Worm (Caenorhabditis elegans): Measurements from ENCODE around the gene srbc-38.

Gene srbc-38

DNA sequence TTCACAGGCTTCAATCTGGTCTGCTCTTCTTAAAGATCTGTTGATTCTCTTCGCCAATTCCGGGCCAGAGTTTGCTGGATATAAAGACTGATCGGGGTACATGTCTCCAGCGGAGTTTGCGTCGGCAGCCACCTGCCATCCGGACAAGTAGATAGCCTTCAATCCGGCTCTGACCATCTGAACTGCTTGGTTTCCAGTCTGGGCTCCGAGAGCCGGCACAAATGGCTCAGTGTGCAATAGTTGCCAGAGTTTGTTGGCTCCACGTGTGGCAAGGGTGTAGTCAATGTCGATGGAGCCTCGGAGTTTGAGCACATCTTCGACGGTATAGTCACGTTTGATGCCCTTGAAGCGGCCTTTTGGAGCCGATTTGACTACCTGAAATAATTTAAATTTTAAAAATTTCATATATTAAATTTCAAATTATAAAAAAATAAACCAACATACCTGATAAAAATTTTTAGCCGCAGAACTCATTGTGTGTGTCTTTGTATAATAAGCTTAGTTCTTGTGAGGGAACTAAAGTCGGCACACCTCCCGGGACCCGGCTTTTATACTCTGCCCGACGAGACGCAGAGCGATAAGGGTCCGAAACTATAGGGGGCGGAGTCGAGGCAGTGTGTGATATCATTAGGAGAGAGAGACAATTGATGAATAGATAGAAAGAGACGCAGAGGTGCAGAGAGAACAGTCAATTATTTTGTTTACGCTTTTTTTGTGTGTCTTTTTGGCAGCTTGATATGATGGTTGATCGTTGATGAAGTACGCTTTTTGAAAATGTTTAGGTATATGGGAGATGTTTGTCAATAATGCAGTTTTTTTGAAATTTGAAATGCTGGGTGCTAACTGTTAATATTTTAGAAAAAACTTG is 20.7 kb downstream of the srbc-38 start, which contains the start of the genes icl-1 and srh-2 (continued):
- TF ChIP-seq egl-18 (GFP tag; IDR thresholded peaks at IDR 0.05), result no peak
- no peak for TF ChIP-seq F57A8.1 (GFP tag; optimal IDR thresholded peaks at IDR 0.05)
- no peak for TF ChIP-seq hlh-12 (tag; optimal IDR thresholded peaks at IDR 0.05)
- TF ChIP-seq B0019.2 (GFP tag; conservative IDR thresholded peaks at IDR 0.05), result 0 out of 2 replicates have a peak, but pooled peaks have one; percentile 3
- TF ChIP-seq repo-1 (tag; optimal IDR thresholded peaks at IDR 0.05), result peak; percentile 97
- TF ChIP-seq lin-35 (GFP tag; optimal IDR thresholded peaks at IDR 0.05), result no peak
- TF ChIP-seq mes-4 (tag; optimal IDR thresholded peaks at IDR 0.05), result no peak

DNA sequence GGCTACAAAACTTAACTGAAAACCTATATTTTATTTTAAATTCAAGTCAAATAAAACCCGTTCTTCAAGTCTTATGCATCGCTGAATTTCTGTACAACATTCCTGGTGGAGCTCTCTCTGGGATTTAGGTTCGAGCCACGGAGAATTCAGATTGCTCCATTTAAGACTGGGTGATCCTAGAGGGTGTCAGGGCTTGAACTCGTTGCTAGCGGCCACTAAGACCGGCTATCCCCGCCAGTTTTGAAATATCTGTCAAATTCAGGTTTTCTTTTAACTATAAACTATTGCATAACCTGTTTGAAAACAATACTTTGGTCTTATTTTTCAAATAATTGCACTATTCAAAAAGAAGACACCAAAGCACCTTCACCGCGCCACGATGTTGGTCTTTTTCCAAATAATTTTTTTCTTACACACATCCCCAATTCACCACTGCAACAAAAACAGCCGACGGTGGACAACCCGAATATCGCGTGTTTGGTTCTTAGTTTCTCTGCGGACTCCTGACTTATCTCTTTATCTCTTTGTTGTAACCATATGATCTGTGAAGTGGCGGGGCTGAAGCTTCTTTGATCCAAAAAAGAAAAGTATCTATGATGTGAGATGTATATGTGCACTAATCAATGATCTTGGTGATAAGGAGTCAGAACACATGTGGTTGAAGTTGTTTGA is 21.9 kb downstream of the srbc-38 start:
- 0 out of 2 replicates have a peak, but pooled peaks have one; percentile 27 for TF ChIP-seq Y95B8A.8 (GFP tag; IDR thresholded peaks at IDR 0.05)
- TF ChIP-seq ztf-26 (tag; optimal IDR thresholded peaks at IDR 0.05), result peak; percentile 16
- no peak for TF ChIP-seq die-1 (tag; optimal IDR thresholded peaks at IDR 0.05)
- TF ChIP-seq gei-17 (GFP tag; optimal IDR thresholded peaks at IDR 0.05), result no peak
- TF ChIP-seq hlh-26 (GFP tag; conservative IDR thresholded peaks at IDR 0.05), result no peak
- TF ChIP-seq ceh-91 (GFP tag; IDR thresholded peaks at IDR 0.05), result no peak
- TF ChIP-seq ceh-27 (GFP tag; optimal IDR thresholded peaks at IDR 0.05), result no peak
- no peak for TF ChIP-seq aptf-3 (GFP tag; IDR thresholded peaks at IDR 0.05)
- TF ChIP-seq lin-40 (tag; optimal IDR thresholded peaks at IDR 0.05), result peak; percentile 24
- TF ChIP-seq hmg-1.2 (GFP tag; IDR thresholded peaks at IDR 0.05), result no peak
- peak; percentile 64 for TF ChIP-seq repo-1 (tag; optimal IDR thresholded peaks at IDR 0.05)
- peak; percentile 54 for TF ChIP-seq chd-7 (tag; optimal IDR thresholded peaks at IDR 0.05)
- TF ChIP-seq C06A6.2 (GFP tag; conservative IDR thresholded peaks at IDR 0.05), result no peak
- TF ChIP-seq cebp-2 (GFP tag; IDR thresholded peaks at IDR 0.05), result no peak
- TF ChIP-seq ama-1 (optimal IDR thresholded peaks at IDR 0.05), result peak; percentile 85
- TF ChIP-seq ama-1 (GFP tag; optimal IDR thresholded peaks at IDR 0.05), result no peak
- no peak for TF ChIP-seq zim-3 (tag; optimal IDR thresholded peaks at IDR 0.05)
- peak; percentile 42 for TF ChIP-seq ztf-22 (GFP tag; optimal IDR thresholded peaks at IDR 0.05)
- TF ChIP-seq somi-1 (GFP tag; optimal IDR thresholded peaks at IDR 0.05), result peak; percentile 67
- TF ChIP-seq nhr-80 (tag; optimal IDR thresholded peaks at IDR 0.05), result peak; percentile 23
- TF ChIP-seq let-526 (GFP tag; IDR thresholded peaks at IDR 0.05), result peak; percentile 40; the same call in 1 of the 2 replicates
- peak in 1 of 2 experiments; percentile 18 for TF ChIP-seq let-607 (tag; optimal IDR thresholded peaks at IDR 0.05)
- TF ChIP-seq K12H6.12 (tag; optimal IDR thresholded peaks at IDR 0.05), result peak; percentile 32
- TF ChIP-seq attf-5 (GFP tag; optimal IDR thresholded peaks at IDR 0.05), result peak; percentile 22
- TF ChIP-seq tlf-1 (GFP tag; optimal IDR thresholded peaks at IDR 0.05), result peak; percentile 54
- no peak for TF ChIP-seq mxl-1 (tag; optimal IDR thresholded peaks at IDR 0.05)
- no peak for TF ChIP-seq bed-1 (GFP tag; IDR thresholded peaks at IDR 0.05)
- peak; percentile 66 for TF ChIP-seq B0336.3 (GFP tag; IDR thresholded peaks at IDR 0.05)
- TF ChIP-seq pbrm-1 (GFP tag; IDR thresholded peaks at IDR 0.05), result no peak
- peak; percentile 29 for TF ChIP-seq ZK185.1 (tag; optimal IDR thresholded peaks at IDR 0.05; ENCODE audit: poor library complexity, severe bottlenecking)
- TF ChIP-seq cebp-1 (GFP tag; IDR thresholded peaks at IDR 0.05), result no peak
- peak; percentile 44 for TF ChIP-seq cebp-1 (tag; optimal IDR thresholded peaks at IDR 0.05)
- TF ChIP-seq snpc-1.1 (tag; optimal IDR thresholded peaks at IDR 0.05; ENCODE audit: insufficient read depth), result no peak
- TF ChIP-seq F57C9.4 (tag; optimal IDR thresholded peaks at IDR 0.05), result peak; percentile 8
- no peak for TF ChIP-seq Y79H2A.3 (GFP tag; conservative IDR thresholded peaks at IDR 0.05)
- no peak for TF ChIP-seq him-1 (tag; optimal IDR thresholded peaks at IDR 0.05)
- TF ChIP-seq nhr-90 (tag; optimal IDR thresholded peaks at IDR 0.05), result no peak
